Worm (Caenorhabditis elegans) whole organism, mixed stage, embryonic: ENCODE data around the gene ttbk-2.1.
"Not testable (repeated sequence)": the region's sequence is repeated elsewhere in the genome, so short reads cannot be mapped to it uniquely, and the experiment has no call there.

Experiments
- ces-1 ChIP-seq: fragments of 150-350 bp; optimal IDR thresholded peaks from 2 replicates; lab custom pipeline; 2014; ENCODE audit warnings: missing biosample characterization, missing genetic modification reagents, missing genetic modification characterization
- mep-1 ChIP-seq: fragments of 150-350 bp; optimal IDR thresholded peaks from 2 replicates; lab custom pipeline; 2017; ENCODE audit warnings: missing biosample characterization, missing genetic modification reagents, missing genetic modification characterization, inconsistent platforms
- nhr-12 ChIP-seq: fragments of 150-350 bp; optimal IDR thresholded peaks from 2 replicates; lab custom pipeline; 2014; ENCODE audit warnings: missing biosample characterization, missing genetic modification characterization
- ztf-11 ChIP-seq: fragments of 150-350 bp; optimal IDR thresholded peaks from 2 replicates; lab custom pipeline; 2014; ENCODE audit warnings: missing biosample characterization, missing genetic modification characterization

DNA sequence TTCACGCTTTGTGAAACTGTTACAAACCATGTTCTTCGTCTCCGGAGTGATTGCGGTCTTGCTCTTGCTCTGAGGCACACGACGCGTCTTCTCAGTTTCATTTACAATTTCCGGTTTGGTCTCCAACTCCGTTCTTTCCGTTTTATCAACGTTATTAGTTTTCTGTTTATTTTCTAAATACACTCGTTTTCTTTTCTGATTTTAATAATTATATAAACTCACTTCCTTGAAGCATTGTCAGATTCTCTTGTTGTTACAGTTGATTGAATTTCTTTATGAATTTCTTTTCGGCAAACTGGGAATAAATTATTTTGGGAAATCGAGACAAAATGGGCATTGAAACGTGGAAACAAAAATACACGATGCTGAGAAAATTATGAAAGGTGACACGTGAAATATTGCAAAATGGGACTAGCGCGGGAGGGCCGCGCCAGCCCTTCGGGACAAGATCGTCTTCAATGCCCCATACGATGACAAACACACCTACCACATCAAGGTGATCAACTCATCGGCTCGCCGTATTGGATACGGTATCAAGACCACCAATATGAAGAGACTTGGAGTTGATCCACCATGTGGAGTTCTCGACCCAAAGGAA lies 49.7 kb downstream of the ttbk-2.1 start, which contains the start of the genes ZK354.9 and msp-58:
- TF ChIP-seq mep-1; ztf-11; nhr-12; ces-1 (GFP tag; lab: Kevin White, UChicago): not testable (repeated sequence)
